Worm (Caenorhabditis elegans) whole organism, L4 larva: ENCODE measurements around the gene rmd-1.

ENCODE experiments used
- F44E2.7 ChIP-seq: fragments of 200-800 bp; sonication (Bioruptor generic); IDR thresholded peaks from 2 replicates; pipeline ENCODE4 v2.1.2; 2022; ENCODE audit warnings: missing genetic modification characterization, missing compliant biosample characterization
- aly-2 ChIP-seq: sonication (generic microtip); optimal IDR thresholded peaks from 2 replicates; lab custom pipeline; 2018; ENCODE audit warnings: missing biosample characterization, missing genetic modification characterization
- ama-1 ChIP-seq: fragments of 150-350 bp; optimal IDR thresholded peaks from 2 replicates; lab custom pipeline; 2014; ENCODE audit warnings: inconsistent platforms, mixed read lengths
- ceh-82 ChIP-seq: sonication (generic microtip); optimal IDR thresholded peaks from 2 replicates; lab custom pipeline; 2017; ENCODE audit warnings: missing biosample characterization, missing genetic modification characterization
- ces-1 ChIP-seq: fragments of 150-350 bp; sonication (generic microtip); optimal IDR thresholded peaks from 4 replicates; lab custom pipeline; 2014; ENCODE audit warnings: missing biosample characterization, missing genetic modification reagents, missing genetic modification characterization
- fos-1 ChIP-seq: fragments of 150-350 bp; optimal IDR thresholded peaks from 2 replicates; lab custom pipeline; 2014; ENCODE audit warnings: missing biosample characterization, missing genetic modification characterization
- lsy-2 ChIP-seq, 2 experiments: fragments of 150-350 bp in 1 of 2; sonication (generic microtip) in 1 of 2; optimal IDR thresholded peaks; 2 replicates each; lab custom pipeline; 2014 to 2017; ENCODE audit warnings: missing biosample characterization in 2 of 2, missing genetic modification characterization in 2 of 2
- nhr-28 ChIP-seq: fragments of 150-350 bp; optimal IDR thresholded peaks from 2 replicates; lab custom pipeline; 2014; ENCODE audit warnings: missing biosample characterization, missing genetic modification characterization
- pqm-1 ChIP-seq: sonication (generic microtip); optimal IDR thresholded peaks from 2 replicates; lab custom pipeline; 2017; ENCODE audit warnings: missing biosample characterization, missing genetic modification characterization

DNA sequence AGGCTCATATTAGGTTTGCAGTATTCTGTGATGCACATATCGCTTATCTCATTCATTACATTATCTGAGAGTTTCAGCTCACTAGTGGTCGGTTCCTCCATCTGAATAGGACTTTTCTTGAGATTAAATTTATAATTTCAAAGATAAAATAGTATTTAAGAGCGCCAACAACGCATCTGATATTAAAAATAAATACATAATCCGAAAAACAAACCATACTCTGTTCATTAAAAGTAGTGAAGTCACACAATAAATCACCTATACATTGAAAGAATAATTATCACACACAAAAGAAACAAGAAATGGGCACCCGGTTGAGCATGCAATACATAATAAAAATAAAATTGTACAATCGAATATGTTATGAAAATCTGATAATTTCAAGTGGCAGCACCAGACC is 1.5 kb upstream of the rmd-1 start, which contains the start of gene vps-53:
- TF ChIP-seq aly-2 (tag; lab: Kevin White, UChicago) (no peak), F44E2.7 (GFP tag; lab: Robert Waterston, UW) (no peak), ces-1 (GFP tag; lab: Kevin White, UChicago) (no peak), ceh-82 (tag; lab: Kevin White, UChicago) (no peak), nhr-28 (no peak), lsy-2 (tag; optimal IDR thresholded peaks at IDR 0.05; lab: Kevin White, UChicago) (no peak), pqm-1 (tag; lab: Kevin White, UChicago) (no peak), fos-1 (tag; lab: Kevin White, UChicago) (no peak), ama-1 (lab: Kevin White, UChicago) (no peak)
